Worm (Caenorhabditis elegans) whole organism, young adult: ENCODE data around the gene R02F2.6.

Experiments used
- F49E8.2 ChIP-seq: sonication (generic microtip); optimal IDR thresholded peaks from 3 replicates; lab custom pipeline; 2017; ENCODE audit warnings: missing genetic modification characterization, mild to moderate bottlenecking, missing compliant biosample characterization, antibody characterized with exemption, moderate library complexity; ENCODE audit not compliant: insufficient read depth
- K12H6.12 ChIP-seq: fragments of 200-800 bp; sonication (Bioruptor generic); optimal IDR thresholded peaks from 2 replicates; lab custom pipeline; 2018; ENCODE audit warnings: mild to moderate bottlenecking, missing genetic modification characterization, missing compliant biosample characterization
- Y79H2A.3 ChIP-seq: fragments of 200-800 bp; sonication (Bioruptor generic); conservative IDR thresholded peaks from 2 replicates; pipeline ENCODE4 v1.3.6; 2022; ENCODE audit warnings: missing genetic modification reagents, missing genetic modification characterization, missing compliant biosample characterization
- ama-1 ChIP-seq, 3 experiments: fragments of 150-350 bp in 1 of 3; sonication (generic microtip) in 2 of 3; optimal IDR thresholded peaks; 2 replicates each; lab custom pipeline; 2014 to 2018; ENCODE audit warnings: missing biosample characterization in 2 of 3, missing genetic modification characterization in 2 of 3, missing genetic modification reagents in 2 of 3
- attf-6 ChIP-seq: fragments of 200-800 bp; sonication (Bioruptor generic); IDR thresholded peaks from 2 replicates; pipeline ENCODE4 v1.3.6; 2022; ENCODE audit warnings: missing genetic modification reagents, missing genetic modification characterization, missing compliant biosample characterization
- egl-18 ChIP-seq: fragments of 200-800 bp; sonication (Bioruptor generic); IDR thresholded peaks from 2 replicates; pipeline ENCODE4 v1.3.6; 2022; ENCODE audit warnings: missing genetic modification reagents, missing genetic modification characterization, missing compliant biosample characterization
- hsf-1 ChIP-seq: fragments of 200-800 bp; sonication (Bioruptor generic); IDR thresholded peaks from 2 replicates; pipeline ENCODE4 v1.3.6; 2022; ENCODE audit warnings: missing genetic modification reagents, missing genetic modification characterization, missing compliant biosample characterization
- mxl-1 ChIP-seq: sonication (generic microtip); optimal IDR thresholded peaks from 2 replicates; lab custom pipeline; 2016; ENCODE audit warnings: missing genetic modification characterization, missing compliant biosample characterization
- nhr-80 ChIP-seq: sonication (generic microtip); optimal IDR thresholded peaks from 2 replicates; lab custom pipeline; 2016; ENCODE audit warnings: missing genetic modification characterization, missing compliant biosample characterization
- unc-130 ChIP-seq: sonication (generic microtip); optimal IDR thresholded peaks from 2 replicates; lab custom pipeline; 2016; ENCODE audit warnings: missing genetic modification reagents, missing genetic modification characterization, missing compliant biosample characterization
- unc-62 ChIP-seq: fragments of 150-350 bp; optimal IDR thresholded peaks from 2 replicates; lab custom pipeline; 2014; ENCODE audit warnings: missing biosample characterization, missing genetic modification reagents, missing genetic modification characterization
- ztf-26 ChIP-seq: sonication (generic microtip); optimal IDR thresholded peaks from 2 replicates; lab custom pipeline; 2017; ENCODE audit warnings: missing genetic modification characterization, missing compliant biosample characterization

DNA sequence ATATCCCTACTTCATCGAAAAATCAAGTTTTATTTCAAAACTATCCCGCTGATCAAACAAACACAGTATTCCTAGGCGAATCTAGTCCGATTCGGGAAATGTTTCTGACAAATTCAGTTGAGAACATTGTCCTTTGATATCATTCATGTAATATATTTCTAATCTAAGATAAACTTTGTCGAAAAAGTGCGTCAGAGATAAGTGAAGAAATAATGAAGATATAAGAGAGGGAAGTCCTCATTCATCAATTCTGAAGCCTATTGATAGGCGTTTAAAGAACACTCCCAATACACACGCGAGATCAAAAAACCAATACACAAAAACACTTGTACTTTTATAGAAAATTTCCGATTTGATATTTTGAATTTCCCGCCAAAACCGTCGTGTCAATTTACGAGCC lies 13.9 kb downstream of the R02F2.6 start:
- no peak for TF ChIP-seq egl-18
- TF ChIP-seq nhr-80: no peak
- TF ChIP-seq Y79H2A.3 (GFP tag; lab: Robert Waterston, UW): no peak
- no peak for TF ChIP-seq F49E8.2
- no peak for TF ChIP-seq mxl-1
- TF ChIP-seq unc-130 (GFP tag; lab: Kevin White, UChicago): no peak
- TF ChIP-seq attf-6 (GFP tag; lab: Robert Waterston, UW): no peak
- TF ChIP-seq ama-1 (optimal IDR thresholded peaks at IDR 0.05; lab: Kevin White, UChicago): no peak
- no peak for TF ChIP-seq ama-1 (GFP tag; optimal IDR thresholded peaks at IDR 0.05; lab: Kevin White, UChicago)
- TF ChIP-seq hsf-1 (GFP tag; lab: Robert Waterston, UW): no peak
- no peak for TF ChIP-seq unc-62 (GFP tag; lab: Kevin White, UChicago)
- no peak for TF ChIP-seq ztf-26 (tag; lab: Kevin White, UChicago)
- no peak for TF ChIP-seq K12H6.12 (tag; lab: Kevin White, UChicago)
